Fruit fly (Drosophila melanogaster) whole organism, embryonic: ENCODE results near the gene CaMKII.

Source experiments
- BEAF-32 ChIP-seq: fragments of 200-800 bp; sonication (Bioruptor generic); optimal IDR thresholded peaks from 3 replicates; lab custom pipeline; 2017; ENCODE audit warnings: missing biosample characterization, missing genetic modification characterization, mild to moderate bottlenecking, moderate library complexity, missing genetic modification reagents
- CG1024 ChIP-seq: fragments of 200-800 bp; sonication (Bioruptor generic); IDR thresholded peaks from 2 replicates; pipeline ENCODE4 v1.3.6; 2022; ENCODE audit warnings: missing biosample characterization, missing genetic modification characterization
- CG10267 ChIP-seq: fragments of 200-800 bp; sonication (Bioruptor generic); optimal IDR thresholded peaks from 2 replicates; lab custom pipeline; 2018; ENCODE audit warnings: missing biosample characterization, mild to moderate bottlenecking, missing genetic modification characterization, moderate library complexity
- CG11456 ChIP-seq: fragments of 200-800 bp; sonication (Bioruptor generic); IDR thresholded peaks from 3 replicates; pipeline ENCODE4 v1.3.6; 2022; ENCODE audit warnings: missing biosample characterization, missing genetic modification characterization
- CG11723 ChIP-seq: fragments of 200-800 bp; sonication (Bioruptor generic); optimal IDR thresholded peaks from 2 replicates; lab custom pipeline; 2017; ENCODE audit warnings: missing biosample characterization, mild to moderate bottlenecking, missing genetic modification characterization
- CG13424 ChIP-seq: fragments of 200-800 bp; sonication (Bioruptor generic); optimal IDR thresholded peaks from 2 replicates; lab custom pipeline; 2019; ENCODE audit warnings: missing biosample characterization, mild to moderate bottlenecking, missing genetic modification characterization, moderate library complexity
- CG13894 ChIP-seq: fragments of 200-800 bp; sonication (Bioruptor generic); optimal IDR thresholded peaks from 3 replicates; lab custom pipeline; 2018; ENCODE audit warnings: missing biosample characterization, mild to moderate bottlenecking, missing genetic modification characterization, moderate library complexity
- CG17328 ChIP-seq: fragments of 200-800 bp; sonication (Bioruptor generic); IDR thresholded peaks from 2 replicates; pipeline ENCODE4 v1.3.6; 2022; ENCODE audit warnings: missing biosample characterization, missing genetic modification characterization
- CG17361 ChIP-seq: fragments of 200-800 bp; sonication (Bioruptor generic); IDR thresholded peaks from 3 replicates; pipeline ENCODE4 v1.3.6; 2022; ENCODE audit warnings: missing biosample characterization, missing genetic modification characterization
- CG17802 ChIP-seq: fragments of 200-800 bp; sonication (Bioruptor generic); optimal IDR thresholded peaks from 2 replicates; lab custom pipeline; 2018; ENCODE audit warnings: missing biosample characterization, mild to moderate bottlenecking, missing genetic modification characterization, moderate library complexity
- CG18619 ChIP-seq: fragments of 200-800 bp; sonication (Bioruptor generic); optimal IDR thresholded peaks from 3 replicates; lab custom pipeline; 2017; ENCODE audit warnings: missing biosample characterization, mild to moderate bottlenecking, missing genetic modification characterization
- CG2199 ChIP-seq: fragments of 200-800 bp; sonication (Bioruptor generic); IDR thresholded peaks from 3 replicates; pipeline ENCODE4 v1.3.6; 2022; ENCODE audit warnings: missing biosample characterization, missing genetic modification characterization
- CG2678 ChIP-seq: fragments of 200-800 bp; sonication (Bioruptor generic); optimal IDR thresholded peaks from 3 replicates; lab custom pipeline; 2019; ENCODE audit warnings: missing biosample characterization, mild to moderate bottlenecking, missing genetic modification characterization, moderate library complexity
- CG2875 ChIP-seq: fragments of 200-800 bp; sonication (Bioruptor generic); optimal IDR thresholded peaks from 2 replicates; lab custom pipeline; 2017; ENCODE audit warnings: missing biosample characterization, mild to moderate bottlenecking, missing genetic modification characterization, missing genetic modification reagents
- CG30020 ChIP-seq: fragments of 200-800 bp; optimal IDR thresholded peaks from 2 replicates; lab custom pipeline; 2019; ENCODE audit warnings: missing biosample characterization, mild to moderate bottlenecking, missing genetic modification characterization, moderate library complexity
- CG33213 ChIP-seq: fragments of 200-800 bp; sonication (Bioruptor generic); optimal IDR thresholded peaks from 3 replicates; lab custom pipeline; 2016; ENCODE audit warnings: missing biosample characterization, missing genetic modification characterization
- CG3407 ChIP-seq: fragments of 200-800 bp; sonication (Bioruptor generic); optimal IDR thresholded peaks from 2 replicates; lab custom pipeline; 2018; ENCODE audit warnings: missing biosample characterization, mild to moderate bottlenecking, missing genetic modification characterization
- CG4730 ChIP-seq: fragments of 200-800 bp; sonication (Bioruptor generic); IDR thresholded peaks from 2 replicates; pipeline ENCODE4 v1.3.6; 2022; ENCODE audit warnings: missing biosample characterization, missing genetic modification characterization
- CG6689 ChIP-seq: fragments of 200-800 bp; sonication (Bioruptor generic); IDR thresholded peaks from 2 replicates; pipeline ENCODE4 v1.3.6; 2022; ENCODE audit warnings: missing biosample characterization, missing genetic modification characterization
- CG8765 ChIP-seq: fragments of 200-800 bp; sonication (Bioruptor generic); IDR thresholded peaks from 2 replicates; pipeline ENCODE4 v1.3.6; 2022; ENCODE audit warnings: missing biosample characterization, missing genetic modification characterization
- CG9727 ChIP-seq: fragments of 200-800 bp; sonication (Bioruptor generic); optimal IDR thresholded peaks from 3 replicates; lab custom pipeline; 2017; ENCODE audit warnings: missing biosample characterization, mild to moderate bottlenecking, missing genetic modification characterization
- CHES-1-like ChIP-seq: fragments of 200-800 bp; sonication (Bioruptor generic); optimal IDR thresholded peaks from 2 replicates; lab custom pipeline; 2016; ENCODE audit warnings: missing biosample characterization, missing genetic modification characterization
- CTCF ChIP-seq: fragments of 200-800 bp; sonication (Bioruptor generic); optimal IDR thresholded peaks from 2 replicates; lab custom pipeline; 2017; ENCODE audit warnings: missing biosample characterization, mild to moderate bottlenecking, missing genetic modification characterization, moderate library complexity
- D19A ChIP-seq: fragments of 200-800 bp; optimal IDR thresholded peaks from 3 replicates; lab custom pipeline; 2019; ENCODE audit warnings: missing biosample characterization, mild to moderate bottlenecking, missing genetic modification characterization, moderate library complexity
- Doc3 ChIP-seq: fragments of 200-800 bp; sonication (Bioruptor generic); IDR thresholded peaks from 3 replicates; pipeline ENCODE4 v1.3.6; 2022; ENCODE audit warnings: missing biosample characterization, missing genetic modification characterization; ENCODE audit not compliant: partially characterized antibody
- Ets65A ChIP-seq: fragments of 200-800 bp; sonication (Bioruptor generic); peaks from one replicate; lab custom pipeline; 2016; ENCODE audit warnings: missing biosample characterization, missing genetic modification characterization
- HmgZ ChIP-seq: fragments of 200-800 bp; sonication (Bioruptor generic); optimal IDR thresholded peaks from 2 replicates; lab custom pipeline; 2018; ENCODE audit warnings: missing biosample characterization, mild to moderate bottlenecking, missing genetic modification characterization
- Hr3 ChIP-seq: fragments of 200-800 bp; sonication (Bioruptor generic); optimal IDR thresholded peaks from 3 replicates; lab custom pipeline; 2016; ENCODE audit warnings: missing biosample characterization, missing genetic modification characterization
- Hr78 ChIP-seq, 2 experiments: fragments of 200-800 bp in 1 of 2; fragments of >200 bp in 1 of 2; sonication (Bioruptor generic) in 1 of 2; optimal IDR thresholded peaks; 2 replicates each; lab custom pipeline; 2017 to 2019; ENCODE audit warnings: missing biosample characterization in 2 of 2, missing genetic modification characterization in 2 of 2, mild to moderate bottlenecking in 1 of 2, moderate library complexity in 1 of 2
- MTF-1 ChIP-seq: fragments of 200-800 bp; sonication (Bioruptor generic); optimal IDR thresholded peaks from 2 replicates; lab custom pipeline; 2018; ENCODE audit warnings: missing biosample characterization, mild to moderate bottlenecking, missing genetic modification characterization, borderline replicate concordance
- Myb ChIP-seq: fragments of 200-800 bp; sonication (Bioruptor generic); optimal IDR thresholded peaks from 2 replicates; lab custom pipeline; 2016; ENCODE audit warnings: missing biosample characterization, missing genetic modification characterization
- Oli ChIP-seq: fragments of 200-800 bp; sonication (Bioruptor generic); optimal IDR thresholded peaks from 2 replicates; lab custom pipeline; 2018; ENCODE audit warnings: missing biosample characterization, mild to moderate bottlenecking, missing genetic modification characterization, moderate library complexity
- Ravus ChIP-seq: fragments of 200-800 bp; sonication (Bioruptor generic); IDR thresholded peaks from 2 replicates; pipeline ENCODE4 v1.3.6; 2022; ENCODE audit warnings: missing biosample characterization, missing genetic modification characterization
- Spps ChIP-seq: fragments of 200-800 bp; sonication (Bioruptor generic); optimal IDR thresholded peaks from 2 replicates; lab custom pipeline; 2018; ENCODE audit warnings: missing biosample characterization, mild to moderate bottlenecking, missing genetic modification characterization
- amos ChIP-seq: fragments of 200-800 bp; sonication (Bioruptor generic); IDR thresholded peaks from 2 replicates; pipeline ENCODE4 v1.3.6; 2022; ENCODE audit warnings: missing biosample characterization, missing genetic modification characterization; ENCODE audit not compliant: partially characterized antibody
- dmrt11E ChIP-seq: fragments of 200-800 bp; sonication (Bioruptor generic); optimal IDR thresholded peaks from 3 replicates; lab custom pipeline; 2018; ENCODE audit warnings: missing biosample characterization, mild to moderate bottlenecking, missing genetic modification characterization, moderate library complexity
- fd3F ChIP-seq: fragments of 200-800 bp; sonication (Bioruptor generic); optimal IDR thresholded peaks from 2 replicates; lab custom pipeline; 2018; ENCODE audit warnings: missing biosample characterization, mild to moderate bottlenecking, missing genetic modification characterization, moderate library complexity
- fru ChIP-seq: fragments of >200 bp; optimal IDR thresholded peaks from 2 replicates; lab custom pipeline; 2017
- fu2 ChIP-seq: fragments of 200-800 bp; sonication (Bioruptor generic); optimal IDR thresholded peaks from 2 replicates; lab custom pipeline; 2016; ENCODE audit warnings: missing biosample characterization, missing genetic modification characterization
- gfzf ChIP-seq: fragments of 200-800 bp; sonication (Bioruptor generic); optimal IDR thresholded peaks from 2 replicates; lab custom pipeline; 2016; ENCODE audit warnings: missing biosample characterization, mild to moderate bottlenecking, missing genetic modification characterization, moderate library complexity
- gsb ChIP-seq: fragments of 200-800 bp; sonication (Bioruptor generic); IDR thresholded peaks from 2 replicates; pipeline ENCODE4 v1.3.6; 2022; ENCODE audit warnings: missing biosample characterization, missing genetic modification characterization
- lola ChIP-seq, 3 experiments: fragments of >200 bp in 2 of 3; fragments of 200-800 bp in 1 of 3; sonication (Bioruptor generic) in 1 of 3; optimal IDR thresholded peaks; 2 replicates each; lab custom pipeline; 2017 to 2019; ENCODE audit warnings: missing biosample characterization in 3 of 3, missing genetic modification characterization in 3 of 3, mild to moderate bottlenecking in 1 of 3, moderate library complexity in 1 of 3
- mam ChIP-seq: fragments of 200-800 bp; sonication (Bioruptor generic); optimal IDR thresholded peaks from 3 replicates; lab custom pipeline; 2016; ENCODE audit warnings: missing biosample characterization, missing genetic modification characterization
- nerfin-1 ChIP-seq: fragments of 200-800 bp; sonication (Bioruptor generic); optimal IDR thresholded peaks from 3 replicates; lab custom pipeline; 2019; ENCODE audit warnings: missing biosample characterization, mild to moderate bottlenecking, missing genetic modification characterization, moderate library complexity
- phol ChIP-seq: fragments of 200-800 bp; sonication (Bioruptor generic); optimal IDR thresholded peaks from 3 replicates; lab custom pipeline; 2018; ENCODE audit warnings: missing biosample characterization, mild to moderate bottlenecking, missing genetic modification characterization, moderate library complexity
- pnt ChIP-seq: fragments of 200-800 bp; sonication (Bioruptor generic); optimal IDR thresholded peaks from 3 replicates; lab custom pipeline; 2016; ENCODE audit warnings: missing biosample characterization, missing genetic modification characterization
- salm ChIP-seq: fragments of 200-800 bp; sonication (Bioruptor generic); optimal IDR thresholded peaks from 2 replicates; lab custom pipeline; 2018; ENCODE audit warnings: missing biosample characterization, mild to moderate bottlenecking, missing genetic modification characterization
- sisA ChIP-seq: fragments of 200-800 bp; sonication (Bioruptor generic); IDR thresholded peaks from 2 replicates; pipeline ENCODE4 v1.3.6; 2022; ENCODE audit warnings: missing biosample characterization, missing genetic modification characterization
- slbo ChIP-seq: fragments of 200-800 bp; sonication (Bioruptor generic); IDR thresholded peaks from 2 replicates; pipeline ENCODE4 v1.3.6; 2022; ENCODE audit warnings: missing biosample characterization, missing genetic modification characterization
- sr ChIP-seq: fragments of 200-800 bp; sonication (Bioruptor generic); IDR thresholded peaks from 3 replicates; pipeline ENCODE4 v1.3.6; 2022; ENCODE audit warnings: missing biosample characterization, missing genetic modification characterization
- tup ChIP-seq: fragments of 200-800 bp; sonication (Bioruptor generic); optimal IDR thresholded peaks from 2 replicates; lab custom pipeline; 2016; ENCODE audit warnings: missing biosample characterization, mild to moderate bottlenecking, missing genetic modification characterization, moderate library complexity
- zen ChIP-seq: fragments of 200-800 bp; sonication (Bioruptor generic); optimal IDR thresholded peaks from 3 replicates; lab custom pipeline; 2018; ENCODE audit warnings: missing biosample characterization, mild to moderate bottlenecking, missing genetic modification characterization, moderate library complexity

Gene CaMKII

dm6 chr4:1051271-1051670, 2.2 kb downstream of the CaMKII start (continued):
- peak in 1 of 3 experiments; percentile 24 for TF ChIP-seq lola (GFP tag; optimal IDR thresholded peaks at IDR 0.05; lab: Kevin White, UChicago)
- no peak for TF ChIP-seq tup (GFP tag; lab: Kevin White, UChicago)
- no peak for TF ChIP-seq CG13424 (tag; lab: Kevin White, UChicago)
- no peak for TF ChIP-seq CG2678
- TF ChIP-seq CG8765 (GFP tag; lab: Robert Waterston, UW): no peak
- TF ChIP-seq CG30020 (tag; lab: Kevin White, UChicago): peak; percentile 100
- TF ChIP-seq sr: no peak
- peak; percentile 41 for TF ChIP-seq gfzf (GFP tag; lab: Kevin White, UChicago)
- peak; percentile 16 for TF ChIP-seq CG10267 (tag; lab: Kevin White, UChicago)
- peak; percentile 93 for TF ChIP-seq CG2199 (GFP tag; lab: Robert Waterston, UW)
- TF ChIP-seq fu2 (GFP tag; lab: Kevin White, UChicago): peak; percentile 8
- peak; percentile 99 for TF ChIP-seq CG17802
- no peak for TF ChIP-seq fd3F (GFP tag; lab: Kevin White, UChicago)
- TF ChIP-seq gsb: no peak
- TF ChIP-seq Ets65A: no peak
- TF ChIP-seq CHES-1-like: peak; percentile 12
- no peak for TF ChIP-seq dmrt11E
- TF ChIP-seq BEAF-32: peak; percentile 65
- TF ChIP-seq Hr3 (GFP tag; lab: Kevin White, UChicago): peak; percentile 18
- TF ChIP-seq Spps (tag; lab: Kevin White, UChicago): no peak
- no peak for TF ChIP-seq CG13894 (tag; lab: Kevin White, UChicago)
- no peak for TF ChIP-seq Ravus (GFP tag; lab: Robert Waterston, UW)
- TF ChIP-seq CG17328 (GFP tag; lab: Robert Waterston, UW): no peak
- no peak for TF ChIP-seq CG3407
- peak; percentile 99 for TF ChIP-seq CG1024 (GFP tag; lab: Robert Waterston, UW)
- no peak for TF ChIP-seq slbo (GFP tag; lab: Robert Waterston, UW)
- TF ChIP-seq salm (tag; lab: Kevin White, UChicago): no peak
- TF ChIP-seq amos (GFP tag; lab: Robert Waterston, UW): no peak
- TF ChIP-seq HmgZ (tag; lab: Kevin White, UChicago): peak; percentile 50
- TF ChIP-seq fru (lab: Kevin White, UChicago): no peak
- TF ChIP-seq Oli (tag; lab: Kevin White, UChicago): no peak
- peak; percentile 39 for TF ChIP-seq mam (GFP tag; lab: Kevin White, UChicago)
- TF ChIP-seq Hr78 (GFP tag; optimal IDR thresholded peaks at IDR 0.05; lab: Kevin White, UChicago): no peak
- no peak for TF ChIP-seq CG4730 (GFP tag; lab: Robert Waterston, UW)
- no peak for TF ChIP-seq CTCF (GFP tag; lab: Kevin White, UChicago)
- no peak for TF ChIP-seq pnt
- TF ChIP-seq CG18619: no peak
- no peak for TF ChIP-seq MTF-1 (GFP tag; lab: Kevin White, UChicago)
- no peak for TF ChIP-seq CG2875 (GFP tag; lab: Kevin White, UChicago)
- no peak for TF ChIP-seq D19A (tag; lab: Kevin White, UChicago)
- no peak; the same call in 2 of the 3 replicates for TF ChIP-seq CG17361 (GFP tag; lab: Robert Waterston, UW)
- peak; percentile 58 for TF ChIP-seq phol
- no peak for TF ChIP-seq CG9727 (GFP tag; lab: Kevin White, UChicago)
- peak; percentile 32 for TF ChIP-seq CG33213
- no peak for TF ChIP-seq Doc3 (GFP tag; lab: Robert Waterston, UW)
- peak; percentile 33 for TF ChIP-seq zen (tag; lab: Kevin White, UChicago)
- no peak for TF ChIP-seq Myb (GFP tag; lab: Kevin White, UChicago)
- TF ChIP-seq CG11456 (GFP tag; lab: Robert Waterston, UW): no peak
- TF ChIP-seq CG11723 (GFP tag; lab: Kevin White, UChicago): peak; percentile 99
- TF ChIP-seq nerfin-1 (tag; lab: Kevin White, UChicago): no peak
- TF ChIP-seq sisA (GFP tag; lab: Robert Waterston, UW): no peak
- TF ChIP-seq CG6689: no peak
